Fruit fly (Drosophila melanogaster): Measurements from ENCODE around the gene CG5953.
A peak's percentile ranks its signal among the peaks of the same experiment; 100 is the strongest.

Gene CG5953

dm6 chr2L:16534174-16534835 is 1.6 kb upstream of the CG5953 start (continued):
- no peak for TF ChIP-seq CG1024 (GFP tag; IDR thresholded peaks at IDR 0.05)
- TF ChIP-seq CG1233 (GFP tag; optimal IDR thresholded peaks at IDR 0.05): no peak
- no peak for TF ChIP-seq CG6654 (GFP tag; optimal IDR thresholded peaks at IDR 0.05)
- TF ChIP-seq slou (GFP tag; optimal IDR thresholded peaks at IDR 0.05): no peak
- no peak for TF ChIP-seq D (optimal IDR thresholded peaks at IDR 0.05)
- TF ChIP-seq D (GFP tag; optimal IDR thresholded peaks at IDR 0.05): no peak
- peak; percentile 14 to 70 for TF ChIP-seq bsh (GFP tag; optimal IDR thresholded peaks at IDR 0.05)
- peak; percentile 55 for TF ChIP-seq CG12219 (GFP tag; optimal IDR thresholded peaks at IDR 0.05)
- TF ChIP-seq CG31441 (GFP tag; IDR thresholded peaks at IDR 0.05): no peak
- peak; percentile 62; the same call in 1 of the 2 replicates for TF ChIP-seq CG32532 (GFP tag; IDR thresholded peaks at IDR 0.05)
- TF ChIP-seq MBD-R2 (GFP tag; IDR thresholded peaks at IDR 0.05): no peak; the same call in 1 of the 2 replicates
- TF ChIP-seq pita (GFP tag; optimal IDR thresholded peaks at IDR 0.05): no peak
- no peak for TF ChIP-seq TFAM (GFP tag; optimal IDR thresholded peaks at IDR 0.05)
- TF ChIP-seq CG10959 (GFP tag; IDR thresholded peaks at IDR 0.05): no peak
- peak; percentile 32 for TF ChIP-seq ERR (GFP tag; optimal IDR thresholded peaks at IDR 0.05)
- no peak for TF ChIP-seq CG2875 (GFP tag; optimal IDR thresholded peaks at IDR 0.05)
- no peak for TF ChIP-seq Sox102F (GFP tag; optimal IDR thresholded peaks at IDR 0.05)
- TF ChIP-seq ken (GFP tag; IDR thresholded peaks at IDR 0.05): no peak
- no peak for TF ChIP-seq Sox100B (GFP tag; optimal IDR thresholded peaks at IDR 0.05)
- TF ChIP-seq corto (GFP tag; optimal IDR thresholded peaks at IDR 0.05): no peak
- TF ChIP-seq chinmo (GFP tag; IDR thresholded peaks at IDR 0.05; ENCODE audit: partially characterized antibody): peak; percentile 96
- no peak for TF ChIP-seq Bteb2 (GFP tag; optimal IDR thresholded peaks at IDR 0.05)
- no peak for TF ChIP-seq CG30431 (GFP tag; optimal IDR thresholded peaks at IDR 0.05)
- TF ChIP-seq Antp (GFP tag; optimal IDR thresholded peaks at IDR 0.05): no peak
- TF ChIP-seq CG11696 (GFP tag; IDR thresholded peaks at IDR 0.05): peak; percentile 20; the same call in 1 of the 2 replicates
- TF ChIP-seq NK7.1 (GFP tag; optimal IDR thresholded peaks at IDR 0.05): no peak
- TF ChIP-seq Blimp-1 (GFP tag; optimal IDR thresholded peaks at IDR 0.05): no peak
- no peak for TF ChIP-seq CG43689 (GFP tag; IDR thresholded peaks at IDR 0.05)
- 0 out of 2 replicates have a peak, but pooled peaks have one; percentile 12 for TF ChIP-seq klu (GFP tag; IDR thresholded peaks at IDR 0.05)
- TF ChIP-seq CG9932 (GFP tag; IDR thresholded peaks at IDR 0.05): 0 out of 2 replicates have a peak, but pooled peaks have one; percentile 12
- TF ChIP-seq Asciz (GFP tag; optimal IDR thresholded peaks at IDR 0.05): peak; percentile 67
- TF ChIP-seq CG10267 (tag; optimal IDR thresholded peaks at IDR 0.05): no peak
- no peak for TF ChIP-seq cad (GFP tag; optimal IDR thresholded peaks at IDR 0.05)
- 0 out of 3 replicates have a peak, but pooled peaks have one; percentile 66 for TF ChIP-seq otp (GFP tag; IDR thresholded peaks at IDR 0.05)
- TF ChIP-seq CG3726 (GFP tag; IDR thresholded peaks at IDR 0.05): no peak
- peak; percentile 58 for TF ChIP-seq salm (tag; optimal IDR thresholded peaks at IDR 0.05)
- no peak for TF ChIP-seq CG10147 (GFP tag; optimal IDR thresholded peaks at IDR 0.05)
- no peak for TF ChIP-seq Hr3 (GFP tag; optimal IDR thresholded peaks at IDR 0.05)
- no peak for TF ChIP-seq p53 (GFP tag; optimal IDR thresholded peaks at IDR 0.05)
- peak; percentile 34 for TF ChIP-seq ewg (GFP tag; optimal IDR thresholded peaks at IDR 0.05)
- no peak for TF ChIP-seq insv (GFP tag; optimal IDR thresholded peaks at IDR 0.05)
- TF ChIP-seq sima (GFP tag; optimal IDR thresholded peaks at IDR 0.05): no peak
- no peak for TF ChIP-seq tll (GFP tag; optimal IDR thresholded peaks at IDR 0.05)
- peak; percentile 100 for TF ChIP-seq sd (tag; optimal IDR thresholded peaks at IDR 0.05)
- no peak for TF ChIP-seq YL-1 (GFP tag; optimal IDR thresholded peaks at IDR 0.05)
- no peak for TF ChIP-seq CG8944 (GFP tag; optimal IDR thresholded peaks at IDR 0.05)
- TF ChIP-seq crc (GFP tag; optimal IDR thresholded peaks at IDR 0.05): no peak
- peak; percentile 84 for TF ChIP-seq CG12071 (GFP tag; optimal IDR thresholded peaks at IDR 0.05)
- peak; percentile 39 for TF ChIP-seq CG2202 (tag; optimal IDR thresholded peaks at IDR 0.05)
- peak; percentile 96 for TF ChIP-seq Adf1 (GFP tag; IDR thresholded peaks at IDR 0.05)
